Worm (Caenorhabditis elegans) whole organism, late embryonic: Measurements from ENCODE around the gene cdt-2.

Source experiments
- F13H6.1 ChIP-seq: sonication (generic microtip); optimal IDR thresholded peaks from 2 replicates; lab custom pipeline; 2016; ENCODE audit warnings: missing genetic modification characterization, missing compliant biosample characterization
- T23F11.4 ChIP-seq: fragments of 200-800 bp; sonication (Bioruptor generic); optimal IDR thresholded peaks from 2 replicates; lab custom pipeline; 2018; ENCODE audit warnings: mild to moderate bottlenecking, missing genetic modification characterization, missing compliant biosample characterization
- Y22D7AL.16 ChIP-seq: sonication (generic microtip); optimal IDR thresholded peaks from 2 replicates; lab custom pipeline; 2016; ENCODE audit warnings: missing genetic modification characterization, missing compliant biosample characterization
- ahr-1 ChIP-seq: sonication (generic microtip); optimal IDR thresholded peaks from 2 replicates; lab custom pipeline; 2016; ENCODE audit warnings: missing genetic modification characterization, missing compliant biosample characterization
- ceh-14 ChIP-seq: sonication (generic microtip); optimal IDR thresholded peaks from 2 replicates; lab custom pipeline; 2016; ENCODE audit warnings: missing genotype, missing genetic modification characterization, missing compliant biosample characterization
- ceh-18 ChIP-seq: sonication (generic microtip); optimal IDR thresholded peaks from 2 replicates; lab custom pipeline; 2016; ENCODE audit warnings: missing genetic modification characterization, missing compliant biosample characterization
- ceh-24 ChIP-seq: sonication (generic microtip); optimal IDR thresholded peaks from 2 replicates; lab custom pipeline; 2016; ENCODE audit warnings: mild to moderate bottlenecking, missing genetic modification characterization, missing compliant biosample characterization
- ceh-31 ChIP-seq: sonication (generic microtip); optimal IDR thresholded peaks from 2 replicates; lab custom pipeline; 2016; ENCODE audit warnings: missing genetic modification characterization, missing compliant biosample characterization
- ceh-34 ChIP-seq: sonication (generic microtip); optimal IDR thresholded peaks from 2 replicates; lab custom pipeline; 2016; ENCODE audit warnings: mild to moderate bottlenecking, missing genetic modification characterization, missing compliant biosample characterization
- ceh-45 ChIP-seq: fragments of 200-800 bp; sonication (Bioruptor generic); IDR thresholded peaks from 2 replicates; pipeline ENCODE4 v1.3.6; 2022; ENCODE audit warnings: missing genetic modification reagents, missing genetic modification characterization, missing compliant biosample characterization
- ceh-48 ChIP-seq: sonication (generic microtip); optimal IDR thresholded peaks from 2 replicates; lab custom pipeline; 2016; ENCODE audit warnings: missing genetic modification characterization, inconsistent platforms, missing compliant biosample characterization
- ceh-6 ChIP-seq: fragments of 200-800 bp; sonication (Bioruptor generic); optimal IDR thresholded peaks from 2 replicates; lab custom pipeline; 2018; ENCODE audit warnings: mild to moderate bottlenecking, missing genetic modification characterization, missing compliant biosample characterization
- che-1 ChIP-seq: sonication (generic microtip); optimal IDR thresholded peaks from 2 replicates; lab custom pipeline; 2016; ENCODE audit warnings: mild to moderate bottlenecking, missing genetic modification characterization, missing compliant biosample characterization
- dmd-4 ChIP-seq: sonication (generic microtip); optimal IDR thresholded peaks from 2 replicates; lab custom pipeline; 2016; ENCODE audit warnings: borderline replicate concordance, missing genetic modification characterization, missing compliant biosample characterization
- fax-1 ChIP-seq: sonication (generic microtip); optimal IDR thresholded peaks from 2 replicates; lab custom pipeline; 2016; ENCODE audit warnings: missing genotype, missing genetic modification characterization, missing compliant biosample characterization
- fkh-6 ChIP-seq: sonication (generic microtip); optimal IDR thresholded peaks from 2 replicates; lab custom pipeline; 2016; ENCODE audit warnings: missing genetic modification characterization, missing compliant biosample characterization
- hlh-6 ChIP-seq: sonication (generic microtip); optimal IDR thresholded peaks from 2 replicates; lab custom pipeline; 2016; ENCODE audit warnings: missing genotype, missing genetic modification characterization, missing compliant biosample characterization
- hlh-8 ChIP-seq: sonication (generic microtip); optimal IDR thresholded peaks from 2 replicates; lab custom pipeline; 2016; ENCODE audit warnings: missing genotype, missing genetic modification characterization, missing compliant biosample characterization
- lim-6 ChIP-seq: sonication (generic microtip); optimal IDR thresholded peaks from 2 replicates; lab custom pipeline; 2016; ENCODE audit warnings: missing genetic modification characterization, missing compliant biosample characterization
- lin-11 ChIP-seq: fragments of 200-800 bp; sonication (Bioruptor generic); optimal IDR thresholded peaks from 2 replicates; lab custom pipeline; 2018; ENCODE audit warnings: mild to moderate bottlenecking, missing genetic modification characterization, missing compliant biosample characterization
- madf-2 ChIP-seq: sonication (generic microtip); optimal IDR thresholded peaks from 2 replicates; lab custom pipeline; 2017; ENCODE audit warnings: missing genetic modification characterization, missing compliant biosample characterization
- nfya-1 ChIP-seq: sonication (generic microtip); optimal IDR thresholded peaks from 2 replicates; lab custom pipeline; 2017; ENCODE audit warnings: missing genetic modification characterization, mild to moderate bottlenecking, missing compliant biosample characterization, antibody characterized with exemption, moderate library complexity
- nhr-11 ChIP-seq: fragments of 150-350 bp; optimal IDR thresholded peaks from 2 replicates; lab custom pipeline; 2014; ENCODE audit warnings: missing biosample characterization, missing genetic modification characterization
- npax-4 ChIP-seq: sonication (generic microtip); optimal IDR thresholded peaks from 2 replicates; lab custom pipeline; 2016; ENCODE audit warnings: missing genetic modification characterization, missing compliant biosample characterization
- odd-2 ChIP-seq: sonication (generic microtip); optimal IDR thresholded peaks from 2 replicates; lab custom pipeline; 2017; ENCODE audit warnings: antibody characterized with exemption, mild to moderate bottlenecking, missing genetic modification characterization, missing compliant biosample characterization
- pat-9 ChIP-seq: fragments of 200-800 bp; sonication (Bioruptor generic); optimal IDR thresholded peaks from 2 replicates; lab custom pipeline; 2018; ENCODE audit warnings: mild to moderate bottlenecking, missing genetic modification characterization, moderate library complexity, missing compliant biosample characterization
- pha-4 ChIP-seq: fragments of 150-350 bp; optimal IDR thresholded peaks from 2 replicates; lab custom pipeline; 2018; ENCODE audit warnings: missing biosample characterization, missing genetic modification reagents, missing genetic modification characterization
- pqm-1 ChIP-seq: sonication (generic microtip); optimal IDR thresholded peaks from 2 replicates; lab custom pipeline; 2016; ENCODE audit warnings: missing genetic modification characterization, missing compliant biosample characterization
- pros-1 ChIP-seq: fragments of 150-350 bp; optimal IDR thresholded peaks from 2 replicates; lab custom pipeline; 2014; ENCODE audit warnings: missing biosample characterization, missing genetic modification reagents, missing genetic modification characterization
- ref-2 ChIP-seq: sonication (generic microtip); optimal IDR thresholded peaks from 2 replicates; lab custom pipeline; 2016; ENCODE audit warnings: missing genetic modification characterization, missing compliant biosample characterization
- syd-9 ChIP-seq: sonication (generic microtip); optimal IDR thresholded peaks from 2 replicates; lab custom pipeline; 2016; ENCODE audit warnings: mild to moderate bottlenecking, missing genetic modification characterization, moderate library complexity, missing compliant biosample characterization
- tbx-2 ChIP-seq: sonication (generic microtip); optimal IDR thresholded peaks from 2 replicates; lab custom pipeline; 2016; ENCODE audit warnings: missing genetic modification characterization, missing compliant biosample characterization
- unc-55 ChIP-seq: sonication (generic microtip); optimal IDR thresholded peaks from 2 replicates; lab custom pipeline; 2017; ENCODE audit warnings: missing biosample characterization, missing genetic modification reagents, missing genetic modification characterization
- unc-86 ChIP-seq: sonication (generic microtip); optimal IDR thresholded peaks from 2 replicates; lab custom pipeline; 2016; ENCODE audit warnings: missing genetic modification characterization, missing compliant biosample characterization

The cdt-2 gene

DNA sequence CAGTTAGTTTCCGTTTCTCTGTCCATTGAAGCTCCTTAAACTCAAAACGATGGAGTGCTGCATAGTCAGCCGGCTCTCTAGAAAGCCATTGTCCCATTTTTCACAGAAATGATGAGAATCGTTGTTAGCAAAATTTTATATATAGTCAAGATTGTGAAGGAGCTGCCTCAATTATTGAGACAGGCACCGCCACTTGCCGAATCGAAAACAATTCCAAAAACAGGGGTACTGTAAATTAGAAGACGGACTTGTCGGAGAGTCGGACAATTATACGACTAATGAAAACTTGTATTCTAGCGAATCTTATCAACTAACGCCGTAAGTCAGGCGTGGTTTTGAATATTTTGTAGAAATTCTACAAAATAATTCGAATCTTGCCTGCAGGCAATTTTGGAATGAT lies 29.3 kb upstream of the cdt-2 start, which contains the start of gene F14H8.2:
Gene F14H8.2, minus strand, starts transcription at position 101 of the 400 bp plus-strand sequence.
- TF ChIP-seq T23F11.4 (GFP tag; lab: Kevin White, UChicago) (no peak), syd-9 (tag; lab: Kevin White, UChicago) (no peak), ceh-31 (no peak), fkh-6 (tag; lab: Kevin White, UChicago) (no peak), unc-55 (GFP tag; lab: Kevin White, UChicago) (no peak), pat-9 (tag; lab: Kevin White, UChicago) (no peak), hlh-8 (tag; lab: Kevin White, UChicago) (no peak), ceh-45 (GFP tag; lab: Robert Waterston, UW) (no peak), pros-1 (tag; lab: Kevin White, UChicago) (no peak), F13H6.1 (no peak), ceh-6 (no peak), fax-1 (tag; lab: Kevin White, UChicago) (no peak), npax-4 (tag; lab: Kevin White, UChicago) (no peak), pha-4 (tag; lab: Kevin White, UChicago) (no peak), ceh-14 (tag; lab: Kevin White, UChicago) (no peak), Y22D7AL.16 (tag; lab: Kevin White, UChicago) (no peak), ceh-34 (no peak), lim-6 (tag; lab: Kevin White, UChicago) (no peak), ahr-1 (tag; lab: Kevin White, UChicago) (no peak), madf-2 (tag; lab: Kevin White, UChicago) (no peak)

DNA sequence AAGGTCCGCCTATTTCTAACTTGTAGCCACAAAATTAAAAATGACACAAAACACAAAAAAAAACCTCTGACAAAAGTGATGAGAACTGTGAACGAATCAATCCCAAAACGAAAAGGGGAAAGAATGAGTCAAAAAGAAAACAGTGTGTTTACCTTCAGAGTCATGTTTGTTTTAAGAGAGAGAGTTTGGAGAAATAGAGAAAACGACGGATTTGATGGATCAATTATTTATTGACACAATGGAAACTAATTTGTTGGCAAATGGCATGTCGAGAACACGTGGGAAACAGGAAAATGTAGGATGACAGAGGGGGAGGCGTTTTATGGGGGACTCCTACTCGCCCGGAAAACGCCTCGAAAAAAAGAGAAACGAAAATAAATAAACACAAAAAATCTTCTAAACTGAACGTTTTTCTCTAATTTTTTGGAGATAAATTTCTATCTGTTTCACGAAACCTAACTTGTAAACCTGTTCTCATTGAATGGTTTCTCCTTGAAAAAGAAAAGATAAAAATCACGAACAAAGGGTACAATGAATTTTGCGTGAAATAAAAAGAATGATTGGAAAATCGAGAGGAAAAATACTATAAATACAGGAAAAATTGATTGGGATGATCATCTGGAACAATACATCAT lies 26.0 kb upstream of the cdt-2 start:
- TF ChIP-seq T23F11.4 (GFP tag; lab: Kevin White, UChicago): no peak
- no peak for TF ChIP-seq nfya-1 (tag; lab: Kevin White, UChicago)
- no peak for TF ChIP-seq unc-86 (tag; lab: Kevin White, UChicago)
- no peak for TF ChIP-seq ceh-18
- no peak for TF ChIP-seq che-1
- no peak for TF ChIP-seq pros-1 (tag; lab: Kevin White, UChicago)
- TF ChIP-seq ceh-34: no peak
- TF ChIP-seq odd-2 (tag; lab: Kevin White, UChicago): no peak
- no peak for TF ChIP-seq ceh-48 (tag; lab: Kevin White, UChicago)
- TF ChIP-seq ceh-24: no peak
- no peak for TF ChIP-seq nhr-11
- TF ChIP-seq tbx-2 (tag; lab: Kevin White, UChicago): no peak

DNA sequence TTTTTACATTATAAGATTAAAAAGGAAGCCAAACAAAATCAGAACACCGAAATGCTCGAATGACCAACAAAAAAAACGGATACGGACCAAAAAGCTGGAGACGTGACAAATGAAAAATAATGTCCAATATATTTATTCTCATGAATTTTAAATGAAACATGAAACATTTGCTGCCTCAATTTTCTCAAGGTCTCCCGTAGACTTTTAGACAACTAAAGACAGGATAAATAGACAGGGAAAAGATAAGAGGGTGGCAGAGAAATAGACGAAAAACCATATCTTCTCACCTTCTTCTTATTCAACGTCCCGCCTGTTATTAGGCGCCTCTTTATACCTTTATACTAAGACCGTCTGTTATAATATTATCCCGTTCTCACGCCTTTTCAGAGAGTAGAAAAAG lies 24.9 kb upstream of the cdt-2 start:
- peak; percentile 13 for TF ChIP-seq nfya-1 (tag; lab: Kevin White, UChicago)
- no peak for TF ChIP-seq pqm-1 (tag; lab: Kevin White, UChicago)
- no peak for TF ChIP-seq lin-11
- TF ChIP-seq, all 69 proteins: peak for 1

DNA sequence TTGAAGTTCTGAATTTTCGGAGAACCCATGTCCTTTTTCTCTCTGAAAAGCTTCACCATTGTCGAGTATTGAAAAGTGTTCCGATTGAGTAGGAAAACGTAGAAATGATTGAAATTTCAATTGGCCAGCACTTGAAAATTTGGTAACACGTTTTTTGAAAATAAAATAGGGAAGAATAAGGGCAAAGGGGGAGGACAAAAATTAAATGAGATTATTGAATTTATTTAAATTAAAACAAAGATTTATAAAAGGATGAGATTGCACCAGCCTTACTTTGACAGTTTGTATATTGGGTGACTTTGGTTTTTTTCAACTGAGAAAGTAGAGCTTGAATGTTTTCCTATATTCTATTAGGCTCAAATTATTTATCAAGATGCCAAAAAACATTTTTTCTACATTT lies 23.2 kb upstream of the cdt-2 start, which contains the start of gene obr-2:
Gene obr-2, minus strand, starts transcription at position 101 of the 400 bp plus-strand sequence.
- no peak for TF ChIP-seq npax-4 (tag; lab: Kevin White, UChicago)
- no peak for TF ChIP-seq hlh-6 (tag; lab: Kevin White, UChicago)

DNA sequence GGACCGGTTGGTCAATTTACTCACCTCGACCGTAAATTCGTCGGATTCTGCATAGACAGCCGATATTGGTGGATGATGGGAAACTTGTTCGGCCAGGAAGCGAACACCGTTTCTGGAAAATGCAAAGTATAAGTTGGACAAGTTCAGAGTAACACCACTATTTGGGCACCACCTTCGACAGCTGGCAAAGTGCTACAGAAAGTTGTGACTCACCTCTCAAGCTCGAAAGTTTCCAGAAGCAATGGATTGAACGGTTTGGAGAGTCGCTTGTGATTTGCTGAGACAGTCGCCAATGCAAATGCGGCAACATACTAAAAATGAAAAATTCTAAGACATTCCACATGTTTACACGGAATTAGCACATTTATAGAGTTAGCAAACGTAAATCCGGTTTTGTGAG lies 22.4 kb upstream of the cdt-2 start:
- TF ChIP-seq ref-2: no peak
- TF ChIP-seq dmd-4 (tag; lab: Kevin White, UChicago): no peak
